Fruit fly (Drosophila melanogaster) S2 (cell line): ENCODE results near the gene CG9705.

Source experiments
- CG8478 ChIP-seq: fragments of >200 bp; optimal IDR thresholded peaks from 2 replicates; lab custom pipeline; 2018
- CTCF ChIP-seq, 2 experiments: fragments of >200 bp; optimal IDR thresholded peaks; 2 replicates each; lab custom pipeline; 2018

CG9705 gene

dm6 chr3L:16825195-16825594 is 45.3 kb downstream of the CG9705 start:
- TF ChIP-seq CG8478 (lab: Kevin White, UChicago): no peak
- TF ChIP-seq CTCF (optimal IDR thresholded peaks at IDR 0.05; lab: Kevin White, UChicago): no peak

DNA sequence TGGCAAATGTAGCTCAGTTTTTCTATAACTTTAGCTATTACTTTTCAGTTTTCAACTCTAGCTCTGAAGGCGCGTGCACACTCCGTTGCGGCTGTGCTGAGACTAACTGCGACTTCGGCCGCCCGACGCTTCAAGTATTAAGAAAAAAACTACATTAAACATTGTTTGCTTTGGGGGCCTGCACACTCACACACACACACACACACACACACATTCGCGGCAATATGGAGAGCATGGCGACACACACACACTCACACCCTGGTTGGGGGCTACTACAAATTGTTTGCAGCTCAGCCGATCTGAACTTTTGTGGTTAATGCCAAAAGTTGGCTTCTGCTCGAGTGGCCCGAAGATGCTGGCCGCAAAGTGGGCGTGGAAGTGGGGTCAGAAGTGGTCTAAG is 49.1 kb downstream of the CG9705 start, which contains the start of gene CG13024:
CG13024 (minus strand) TSS at position 108 of the 400 bp plus-strand sequence.
- no peak for TF ChIP-seq CG8478 (lab: Kevin White, UChicago)
- TF ChIP-seq CTCF (optimal IDR thresholded peaks at IDR 0.05; lab: Kevin White, UChicago): no peak

- TF ChIP-seq CG8478 (lab: Kevin White, UChicago): no peak
- TF ChIP-seq CTCF (optimal IDR thresholded peaks at IDR 0.05; lab: Kevin White, UChicago): no peak
These were observed 50.1 kb downstream of the CG9705 start for dm6 chr3L:16829983-16830382.
